Fruit fly (Drosophila melanogaster) whole organism: Measurements from ENCODE around the gene TTLL4B.

Source experiments
- CG8478 ChIP-seq: fragments of >200 bp; optimal IDR thresholded peaks from 2 replicates; lab custom pipeline; 2018; ENCODE audit warnings: inconsistent platforms
- Dll ChIP-seq: fragments of >200 bp; optimal IDR thresholded peaks from 2 replicates; lab custom pipeline; 2017
- EcR ChIP-seq, 2 experiments: fragments of >200 bp; optimal IDR thresholded peaks; 2 replicates each; lab custom pipeline; 2017; ENCODE audit warnings: missing biosample characterization in 2 of 2, missing genetic modification characterization in 2 of 2, missing genetic modification reagents in 2 of 2
- pan ChIP-seq: fragments of >200 bp; optimal IDR thresholded peaks from 2 replicates; lab custom pipeline; 2017
- psq ChIP-seq: fragments of >200 bp; optimal IDR thresholded peaks from 2 replicates; lab custom pipeline; 2017
- usp ChIP-seq: fragments of >200 bp; optimal IDR thresholded peaks from 2 replicates; lab custom pipeline; 2017; ENCODE audit warnings: missing biosample characterization, missing genetic modification characterization, mixed read lengths

DNA sequence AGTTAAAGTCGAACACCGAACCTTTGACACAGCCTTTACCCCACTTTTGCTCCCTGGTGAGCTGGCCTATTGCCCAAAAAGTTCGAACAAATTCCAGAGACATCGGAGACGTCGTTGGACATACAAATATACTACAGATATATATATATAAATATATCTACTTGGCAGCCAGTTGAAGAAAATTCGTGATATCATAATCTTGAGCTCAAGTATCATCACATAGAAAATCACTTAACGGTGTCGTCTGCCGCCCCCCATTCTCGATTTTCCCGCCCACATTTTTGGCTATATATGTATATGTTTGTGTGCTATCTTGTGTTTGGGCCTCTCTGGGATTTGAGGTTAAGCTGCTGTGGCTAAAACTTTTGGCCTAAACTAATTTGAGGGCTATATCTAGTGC lies 14.5 kb downstream of the TTLL4B start:
- TF ChIP-seq psq (lab: Kevin White, UChicago) (no peak), CG8478 (lab: Kevin White, UChicago) (no peak), Dll (no peak), pan (lab: Kevin White, UChicago) (no peak), usp (GFP tag; lab: Kevin White, UChicago) (no peak), EcR (GFP tag; optimal IDR thresholded peaks at IDR 0.05; lab: Kevin White, UChicago) (no peak)
